Worm (Caenorhabditis elegans) whole organism, L4 larva: ENCODE data around the gene nas-9.
A peak's percentile ranks its signal among the peaks of the same experiment; 100 is the strongest.

Experiments
- F10B5.3 ChIP-seq: sonication (generic microtip); optimal IDR thresholded peaks from 2 replicates; lab custom pipeline; 2016; ENCODE audit warnings: mild to moderate bottlenecking, missing genetic modification characterization, missing compliant biosample characterization
- F44E2.7 ChIP-seq: fragments of 200-800 bp; sonication (Bioruptor generic); IDR thresholded peaks from 2 replicates; pipeline ENCODE4 v2.1.2; 2022; ENCODE audit warnings: missing genetic modification characterization, missing compliant biosample characterization
- Y48G9A.11 ChIP-seq: fragments of 200-800 bp; sonication (Bioruptor generic); IDR thresholded peaks from 2 replicates; pipeline ENCODE4 v1.3.6; 2022; ENCODE audit warnings: missing genetic modification reagents, missing genetic modification characterization, missing compliant biosample characterization
- aha-1 ChIP-seq: fragments of 150-350 bp; peaks from one replicate; lab custom pipeline; 2014; ENCODE audit warnings: missing biosample characterization, missing genetic modification characterization
- aly-2 ChIP-seq: sonication (generic microtip); optimal IDR thresholded peaks from 2 replicates; lab custom pipeline; 2018; ENCODE audit warnings: missing biosample characterization, missing genetic modification characterization
- ceh-28 ChIP-seq: fragments of 150-350 bp; optimal IDR thresholded peaks from 2 replicates; lab custom pipeline; 2014; ENCODE audit warnings: missing biosample characterization, missing genetic modification reagents, missing genetic modification characterization
- ceh-32 ChIP-seq: sonication (generic microtip); optimal IDR thresholded peaks from 2 replicates; lab custom pipeline; 2016; ENCODE audit warnings: mild to moderate bottlenecking, missing genetic modification characterization, missing compliant biosample characterization; ENCODE audit not compliant: poor library complexity
- ceh-62 ChIP-seq: sonication (generic microtip); optimal IDR thresholded peaks from 2 replicates; lab custom pipeline; 2017; ENCODE audit warnings: missing biosample characterization, missing genetic modification characterization
- ces-1 ChIP-seq: fragments of 150-350 bp; sonication (generic microtip); optimal IDR thresholded peaks from 4 replicates; lab custom pipeline; 2014; ENCODE audit warnings: missing biosample characterization, missing genetic modification reagents, missing genetic modification characterization
- daf-12 ChIP-seq: fragments of 150-350 bp; optimal IDR thresholded peaks from 2 replicates; lab custom pipeline; 2014; ENCODE audit warnings: missing biosample characterization, missing genetic modification reagents, missing genetic modification characterization
- daf-8 ChIP-seq: fragments of 200-800 bp; sonication (Bioruptor generic); IDR thresholded peaks from 2 replicates; pipeline ENCODE4 v1.3.6; 2022; ENCODE audit warnings: missing genetic modification characterization, missing compliant biosample characterization
- dmd-6 ChIP-seq: fragments of 200-800 bp; sonication (Bioruptor generic); IDR thresholded peaks from 2 replicates; pipeline ENCODE4 v1.3.6; 2022; ENCODE audit warnings: missing genetic modification reagents, missing genetic modification characterization, missing compliant biosample characterization
- dmd-8 ChIP-seq: fragments of 200-800 bp; sonication (Bioruptor generic); IDR thresholded peaks from 2 replicates; pipeline ENCODE4 v1.3.6; 2022; ENCODE audit warnings: missing genetic modification characterization, missing compliant biosample characterization
- dpl-1 ChIP-seq: fragments of 150-350 bp; optimal IDR thresholded peaks from 2 replicates; lab custom pipeline; 2014; ENCODE audit warnings: missing biosample characterization, missing genetic modification reagents, missing genetic modification characterization
- dve-1 ChIP-seq: sonication (generic microtip); optimal IDR thresholded peaks from 2 replicates; lab custom pipeline; 2017; ENCODE audit warnings: antibody characterized with exemption, mild to moderate bottlenecking, missing genetic modification characterization, missing compliant biosample characterization; ENCODE audit not compliant: insufficient read depth
- hlh-30 ChIP-seq: sonication (generic microtip); optimal IDR thresholded peaks from 2 replicates; lab custom pipeline; 2017; ENCODE audit warnings: antibody characterized with exemption, mild to moderate bottlenecking, missing genetic modification characterization, missing compliant biosample characterization; ENCODE audit not compliant: insufficient read depth
- hmg-1.1 ChIP-seq: fragments of 200-800 bp; sonication (Bioruptor generic); IDR thresholded peaks from 2 replicates; pipeline ENCODE4 v1.3.6; 2022; ENCODE audit warnings: missing genetic modification reagents, missing genetic modification characterization, missing compliant biosample characterization
- jun-1 ChIP-seq: fragments of 150-350 bp; optimal IDR thresholded peaks from 2 replicates; lab custom pipeline; 2014; ENCODE audit warnings: missing biosample characterization, missing genetic modification reagents, missing genetic modification characterization
- lin-13 ChIP-seq: fragments of 150-350 bp; optimal IDR thresholded peaks from 2 replicates; lab custom pipeline; 2014; ENCODE audit warnings: missing biosample characterization, missing genetic modification reagents, missing genetic modification characterization
- lin-29 ChIP-seq: fragments of 200-800 bp; sonication (Bioruptor generic); IDR thresholded peaks from 2 replicates; pipeline ENCODE4 v1.3.6; 2022; ENCODE audit warnings: missing genetic modification reagents, missing genetic modification characterization, missing compliant biosample characterization
- lsy-2 ChIP-seq, 2 experiments: fragments of 150-350 bp in 1 of 2; sonication (generic microtip) in 1 of 2; optimal IDR thresholded peaks; 2 replicates each; lab custom pipeline; 2014 to 2017; ENCODE audit warnings: missing biosample characterization in 2 of 2, missing genetic modification characterization in 2 of 2
- madf-5 ChIP-seq, 2 experiments: fragments of 200-800 bp; sonication (Bioruptor generic); IDR thresholded peaks; 2 replicates each; pipeline ENCODE4 v1.3.6; 2022; ENCODE audit warnings: missing compliant biosample characterization in 2 of 2, missing genetic modification characterization in 2 of 2
- mep-1 ChIP-seq: fragments of 150-350 bp; sonication (generic microtip); optimal IDR thresholded peaks from 3 replicates; lab custom pipeline; 2014; ENCODE audit warnings: missing biosample characterization, missing genetic modification characterization
- mes-2 ChIP-seq: sonication (generic microtip); optimal IDR thresholded peaks from 2 replicates; lab custom pipeline; 2016; ENCODE audit warnings: missing genotype, mild to moderate bottlenecking, missing genetic modification characterization, missing compliant biosample characterization; ENCODE audit not compliant: poor library complexity, severe bottlenecking
- mxl-3 ChIP-seq: fragments of 200-800 bp; sonication (Bioruptor generic); optimal IDR thresholded peaks from 2 replicates; lab custom pipeline; 2018; ENCODE audit warnings: mild to moderate bottlenecking, missing genetic modification characterization, missing compliant biosample characterization
- nhr-25 ChIP-seq: sonication (generic microtip); optimal IDR thresholded peaks from 2 replicates; lab custom pipeline; 2017; ENCODE audit warnings: missing genetic modification characterization, mild to moderate bottlenecking, missing compliant biosample characterization, antibody characterized with exemption, moderate library complexity, borderline replicate concordance; ENCODE audit not compliant: insufficient read depth
- nhr-28 ChIP-seq: fragments of 150-350 bp; optimal IDR thresholded peaks from 2 replicates; lab custom pipeline; 2014; ENCODE audit warnings: missing biosample characterization, missing genetic modification characterization
- nhr-6 ChIP-seq: fragments of 150-350 bp; optimal IDR thresholded peaks from 2 replicates; lab custom pipeline; 2014; ENCODE audit warnings: missing biosample characterization, missing genetic modification characterization
- nhr-76 ChIP-seq: fragments of 150-350 bp; optimal IDR thresholded peaks from 2 replicates; lab custom pipeline; 2014; ENCODE audit warnings: missing biosample characterization, missing genetic modification characterization
- nhr-77 ChIP-seq: fragments of 150-350 bp; optimal IDR thresholded peaks from 2 replicates; lab custom pipeline; 2014; ENCODE audit warnings: missing biosample characterization, missing genetic modification characterization
- rbr-2 ChIP-seq: sonication (generic microtip); optimal IDR thresholded peaks from 2 replicates; lab custom pipeline; 2016; ENCODE audit warnings: missing genotype, missing genetic modification characterization, missing compliant biosample characterization
- spr-3 ChIP-seq: fragments of 200-800 bp; sonication (Bioruptor generic); optimal IDR thresholded peaks from 2 replicates; lab custom pipeline; 2018; ENCODE audit warnings: mild to moderate bottlenecking, missing genetic modification characterization, missing compliant biosample characterization
- tra-1 ChIP-seq: fragments of 200-800 bp; sonication (Bioruptor generic); IDR thresholded peaks from 2 replicates; pipeline ENCODE4 v1.3.6; 2022; ENCODE audit warnings: missing genetic modification reagents, missing genetic modification characterization, missing compliant biosample characterization
- unc-130 ChIP-seq: sonication (generic microtip); optimal IDR thresholded peaks from 2 replicates; lab custom pipeline; 2016; ENCODE audit warnings: missing genetic modification reagents, missing genetic modification characterization, missing compliant biosample characterization
- unc-39 ChIP-seq: sonication (generic microtip); optimal IDR thresholded peaks from 2 replicates; lab custom pipeline; 2017; ENCODE audit warnings: missing biosample characterization, missing genetic modification characterization
- zag-1 ChIP-seq: fragments of 150-350 bp; optimal IDR thresholded peaks from 2 replicates; lab custom pipeline; 2014; ENCODE audit warnings: missing biosample characterization, missing genetic modification characterization
- zip-11 ChIP-seq: fragments of 200-800 bp; sonication (Bioruptor generic); IDR thresholded peaks from 2 replicates; pipeline ENCODE4 v1.3.6; 2022; ENCODE audit warnings: missing genetic modification characterization, missing compliant biosample characterization
- ztf-11 ChIP-seq: fragments of 150-350 bp; optimal IDR thresholded peaks from 2 replicates; lab custom pipeline; 2014; ENCODE audit warnings: missing biosample characterization, missing genetic modification characterization

Gene nas-9

ce11 chrV:4862737-4863136 lies 22.9 kb upstream of the nas-9 start, which contains the start of gene C37H5.13 (continued):
- TF ChIP-seq mep-1 (tag; lab: Kevin White, UChicago), result peak; percentile 28
- peak; percentile 98 for TF ChIP-seq nhr-28 (tag; lab: Kevin White, UChicago)
- no peak for TF ChIP-seq Y48G9A.11 (GFP tag; lab: Robert Waterston, UW)
- TF ChIP-seq hlh-30 (tag; lab: Kevin White, UChicago), result peak; percentile 48
- TF ChIP-seq dve-1 (tag; lab: Kevin White, UChicago), result peak; percentile 45
- TF ChIP-seq nhr-25 (tag; lab: Kevin White, UChicago), result no peak
- TF ChIP-seq F44E2.7, result no peak
- peak in 1 of 2 experiments; percentile 19 for TF ChIP-seq lsy-2 (tag; optimal IDR thresholded peaks at IDR 0.05; lab: Kevin White, UChicago)
- TF ChIP-seq dmd-8 (GFP tag; lab: Robert Waterston, UW), result no peak

ce11 chrV:4860525-4860924 lies 20.7 kb upstream of the nas-9 start:
- TF ChIP-seq zip-11 (no peak), rbr-2 (tag; lab: Kevin White, UChicago) (peak; percentile 48), dmd-6 (no peak), lsy-2 (tag; optimal IDR thresholded peaks at IDR 0.05; lab: Kevin White, UChicago) (peak in 1 of 2 experiments; percentile 5), aha-1 (tag; lab: Kevin White, UChicago) (peak; percentile 27)

ce11 chrV:4857561-4857960 lies 17.7 kb upstream of the nas-9 start:
- TF ChIP-seq aha-1 (tag; lab: Kevin White, UChicago) (peak; percentile 91), hmg-1.1 (no peak)
- TF ChIP-seq, all 104 proteins: peak for 1

ce11 chrV:4851969-4852368 lies 12.2 kb upstream of the nas-9 start:
- TF ChIP-seq unc-130 (no peak), zag-1 (no peak), daf-12 (no peak), F44E2.7 (no peak), nhr-25 (tag; lab: Kevin White, UChicago) (no peak)

ce11 chrV:4851138-4851537 lies 11.3 kb upstream of the nas-9 start, which contains the start of gene nex-4:
Gene nex-4 (plus strand): TSS chrV:4851438.
- TF ChIP-seq dpl-1, result no peak
- TF ChIP-seq jun-1, result no peak
- no peak for TF ChIP-seq nhr-76 (tag; lab: Kevin White, UChicago)
- no peak for TF ChIP-seq unc-39 (tag; lab: Kevin White, UChicago)
- no peak for TF ChIP-seq lin-29
- TF ChIP-seq madf-5 (GFP tag; IDR thresholded peaks at IDR 0.05; lab: Robert Waterston, UW), result no peak
- no peak for TF ChIP-seq ceh-62 (tag; lab: Kevin White, UChicago)
- no peak for TF ChIP-seq ces-1
- TF ChIP-seq F10B5.3 (tag; lab: Kevin White, UChicago), result no peak
- no peak for TF ChIP-seq mxl-3 (GFP tag; lab: Kevin White, UChicago)
- TF ChIP-seq F44E2.7, result no peak
- TF ChIP-seq daf-8, result no peak
- TF ChIP-seq zip-11, result no peak
- TF ChIP-seq dve-1 (tag; lab: Kevin White, UChicago), result no peak
- no peak for TF ChIP-seq unc-130
- TF ChIP-seq spr-3, result no peak
- TF ChIP-seq, all 104 proteins: peak for 0

ce11 chrV:4850446-4850845 lies 10.6 kb upstream of the nas-9 start:
- TF ChIP-seq aly-2, result no peak
- TF ChIP-seq zag-1, result no peak
- TF ChIP-seq zip-11, result no peak
- no peak for TF ChIP-seq nhr-28 (tag; lab: Kevin White, UChicago)
- no peak for TF ChIP-seq dve-1 (tag; lab: Kevin White, UChicago)
- TF ChIP-seq tra-1, result no peak
- no peak for TF ChIP-seq nhr-77 (tag; lab: Kevin White, UChicago)
- no peak for TF ChIP-seq F44E2.7
- TF ChIP-seq daf-8, result no peak
- TF ChIP-seq ztf-11 (tag; lab: Kevin White, UChicago), result no peak
- no peak for TF ChIP-seq nhr-6
- TF ChIP-seq lin-13 (GFP tag; lab: Kevin White, UChicago), result no peak
- no peak for TF ChIP-seq ceh-32
- no peak for TF ChIP-seq ceh-28
- TF ChIP-seq mes-2 (tag; lab: Kevin White, UChicago), result no peak
- TF ChIP-seq lin-29, result no peak
- TF ChIP-seq, all 104 proteins: peak for 0
